Worm (Caenorhabditis elegans) whole organism, L4 larva: ENCODE measurements around the gene srh-177.

ENCODE experiments used
- ceh-20 ChIP-seq: fragments of 200-800 bp; sonication (Bioruptor generic); IDR thresholded peaks from 2 replicates; pipeline ENCODE4 v1.3.6; 2022; ENCODE audit warnings: missing genetic modification reagents, missing genetic modification characterization, missing compliant biosample characterization
- ceh-28 ChIP-seq: fragments of 150-350 bp; optimal IDR thresholded peaks from 2 replicates; lab custom pipeline; 2014; ENCODE audit warnings: missing biosample characterization, missing genetic modification reagents, missing genetic modification characterization
- dpl-1 ChIP-seq: fragments of 150-350 bp; optimal IDR thresholded peaks from 2 replicates; lab custom pipeline; 2014; ENCODE audit warnings: missing biosample characterization, missing genetic modification reagents, missing genetic modification characterization
- lin-15B ChIP-seq: fragments of 150-350 bp; sonication (generic microtip); optimal IDR thresholded peaks from 3 replicates; lab custom pipeline; 2014; ENCODE audit warnings: missing biosample characterization, missing genetic modification characterization
- mxl-2 ChIP-seq: fragments of 200-800 bp; sonication (Bioruptor generic); conservative IDR thresholded peaks from 2 replicates; pipeline ENCODE4 v1.3.6; 2022; ENCODE audit warnings: missing genetic modification reagents, missing genetic modification characterization, missing compliant biosample characterization
- nhr-28 ChIP-seq: fragments of 150-350 bp; optimal IDR thresholded peaks from 2 replicates; lab custom pipeline; 2014; ENCODE audit warnings: missing biosample characterization, missing genetic modification characterization
- set-16 ChIP-seq: fragments of 200-800 bp; sonication (Bioruptor generic); IDR thresholded peaks from 2 replicates; pipeline ENCODE4 v1.3.6; 2022; ENCODE audit warnings: missing genetic modification reagents, missing genetic modification characterization, missing compliant biosample characterization
- skn-1 ChIP-seq: fragments of 150-350 bp; optimal IDR thresholded peaks from 2 replicates; lab custom pipeline; 2014; ENCODE audit warnings: missing biosample characterization, missing genetic modification characterization
- snpc-4 ChIP-seq: fragments of 150-350 bp; optimal IDR thresholded peaks from 2 replicates; lab custom pipeline; 2014; ENCODE audit warnings: missing biosample characterization, missing genetic modification characterization
- spr-1 ChIP-seq: sonication (generic microtip); optimal IDR thresholded peaks from 2 replicates; lab custom pipeline; 2016; ENCODE audit warnings: mild to moderate bottlenecking, missing genetic modification characterization, missing compliant biosample characterization
- unc-130 ChIP-seq: sonication (generic microtip); optimal IDR thresholded peaks from 2 replicates; lab custom pipeline; 2016; ENCODE audit warnings: missing genetic modification reagents, missing genetic modification characterization, missing compliant biosample characterization
- unc-62 ChIP-seq, 3 experiments: fragments of 150-350 bp in 1 of 3; sonication (generic microtip); optimal IDR thresholded peaks in 2 of 3; peaks in 1 of 3; 1 replicate in 1 of 3; 2 replicates in 2 of 3; lab custom pipeline; 2014 to 2017; ENCODE audit warnings: missing biosample characterization in 3 of 3, missing genetic modification characterization in 3 of 3, missing genetic modification reagents in 3 of 3, missing genotype in 1 of 3
- ztf-7 ChIP-seq: fragments of 150-350 bp; optimal IDR thresholded peaks from 2 replicates; lab custom pipeline; 2014; ENCODE audit warnings: missing biosample characterization, missing genetic modification characterization

DNA sequence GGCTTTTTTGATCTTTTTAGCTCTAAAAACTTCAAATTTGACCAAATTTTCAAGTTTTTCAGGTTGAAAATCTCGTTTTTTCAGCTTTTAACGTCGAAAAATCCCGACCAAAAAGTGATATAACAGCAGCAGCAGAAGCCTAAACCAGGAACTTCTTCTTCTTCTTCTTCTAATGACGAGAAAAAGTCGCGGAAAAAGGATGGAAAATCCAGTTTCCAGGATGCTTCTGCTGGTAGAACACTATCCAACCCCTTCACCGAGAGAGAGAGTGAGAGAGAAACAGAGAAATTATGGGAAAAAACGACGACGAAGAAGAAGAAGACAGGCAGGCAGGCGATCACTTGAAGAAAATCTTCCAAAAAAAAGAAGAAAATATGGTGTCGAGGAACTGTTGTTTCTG is 37.8 kb upstream of the srh-177 start:
- TF ChIP-seq nhr-28 (no peak), unc-130 (no peak), dpl-1 (no peak), skn-1 (tag; lab: Kevin White, UChicago) (no peak), unc-62 (GFP tag; optimal IDR thresholded peaks at IDR 0.05 in 1 of 2; lab: Kevin White, UChicago) (no peak), unc-62 (tag; optimal IDR thresholded peaks at IDR 0.05; lab: Kevin White, UChicago) (no peak), ceh-28 (tag; lab: Kevin White, UChicago) (no peak), set-16 (GFP tag; lab: Robert Waterston, UW) (no peak), lin-15B (tag; lab: Kevin White, UChicago) (no peak), spr-1 (tag; lab: Kevin White, UChicago) (no peak), snpc-4 (tag; lab: Kevin White, UChicago) (no peak), ztf-7 (tag; lab: Kevin White, UChicago) (no peak), mxl-2 (GFP tag; lab: Robert Waterston, UW) (no peak), ceh-20 (GFP tag; lab: Robert Waterston, UW) (no peak)
